Fruit fly (Drosophila melanogaster) Kc167 (cell line): Measurements from ENCODE around the gene dachs.

Experiments used
- Myc ChIP-seq: fragments of >200 bp; optimal IDR thresholded peaks from 2 replicates; lab custom pipeline; 2017; ENCODE audit warnings: missing external identifiers
- Sin3A ChIP-seq: fragments of >200 bp; optimal IDR thresholded peaks from 2 replicates; lab custom pipeline; 2018; ENCODE audit warnings: missing external identifiers
- h ChIP-seq: fragments of >200 bp; optimal IDR thresholded peaks from 3 replicates; lab custom pipeline; 2018; ENCODE audit warnings: missing external identifiers
- insv ChIP-seq: fragments of >200 bp; optimal IDR thresholded peaks from 3 replicates; lab custom pipeline; 2018; ENCODE audit warnings: missing external identifiers
- psq ChIP-seq: fragments of >200 bp; optimal IDR thresholded peaks from 2 replicates; lab custom pipeline; 2017; ENCODE audit warnings: missing external identifiers
- ttk ChIP-seq: sonication (Bioruptor generic); optimal IDR thresholded peaks from 2 replicates; lab custom pipeline; 2017; ENCODE audit warnings: missing external identifiers

Gene dachs

DNA sequence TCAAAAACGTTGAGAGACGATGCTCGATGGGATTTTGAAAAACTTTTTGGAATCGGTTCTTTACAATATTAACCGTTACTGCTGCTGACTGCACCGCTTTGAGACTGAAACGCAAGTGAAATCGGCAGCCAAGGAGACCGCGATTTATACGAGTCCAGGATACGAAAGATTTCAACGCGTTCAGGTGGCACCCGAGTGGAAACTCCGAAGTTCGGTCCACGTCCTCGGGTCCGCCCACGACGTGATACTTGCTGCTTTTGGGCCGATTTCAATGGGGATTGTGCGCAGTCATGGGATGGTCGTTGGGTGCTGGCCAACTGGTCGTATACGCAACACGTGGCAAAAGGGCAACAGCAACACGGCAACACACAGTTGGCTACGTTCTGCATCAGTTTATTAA lies 40.1 kb downstream of the dachs start, which contains the start of gene Dh31:
TSS of gene Dh31 (minus strand) at position 117 of the 400 bp plus-strand sequence.
- TF ChIP-seq Myc (lab: Kevin White, UChicago) (no peak), h (lab: Kevin White, UChicago) (no peak), insv (lab: Kevin White, UChicago) (no peak), Sin3A (no peak), ttk (lab: Kevin White, UChicago) (no peak)

DNA sequence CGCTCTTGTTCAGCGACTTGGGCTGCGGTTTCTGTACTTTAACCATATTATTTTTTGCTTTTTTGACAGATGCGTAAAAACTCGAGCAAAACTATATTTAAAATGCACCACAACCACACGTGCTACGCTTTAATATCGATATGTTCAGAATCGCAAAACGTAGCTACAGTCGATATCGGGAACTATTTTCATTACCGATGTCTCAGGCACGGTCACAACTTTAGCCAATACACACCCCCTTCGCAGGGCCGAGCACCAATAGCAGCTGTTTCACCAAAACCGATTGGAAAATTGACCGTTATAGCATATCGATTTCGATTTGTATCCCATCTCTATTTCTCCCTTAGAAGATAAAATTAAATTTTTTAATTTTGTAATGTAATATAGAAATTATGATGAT lies 45.1 kb downstream of the dachs start, which contains the start of gene CG13096:
TSS of gene CG13096 (minus strand) at position 144 of the 400 bp plus-strand sequence.
- no peak for TF ChIP-seq Myc (lab: Kevin White, UChicago)
- no peak for TF ChIP-seq psq (lab: Kevin White, UChicago)
- TF ChIP-seq ttk (lab: Kevin White, UChicago) = no peak
- TF ChIP-seq Sin3A = no peak
- no peak for TF ChIP-seq insv (lab: Kevin White, UChicago)
- no peak for TF ChIP-seq h (lab: Kevin White, UChicago)

DNA sequence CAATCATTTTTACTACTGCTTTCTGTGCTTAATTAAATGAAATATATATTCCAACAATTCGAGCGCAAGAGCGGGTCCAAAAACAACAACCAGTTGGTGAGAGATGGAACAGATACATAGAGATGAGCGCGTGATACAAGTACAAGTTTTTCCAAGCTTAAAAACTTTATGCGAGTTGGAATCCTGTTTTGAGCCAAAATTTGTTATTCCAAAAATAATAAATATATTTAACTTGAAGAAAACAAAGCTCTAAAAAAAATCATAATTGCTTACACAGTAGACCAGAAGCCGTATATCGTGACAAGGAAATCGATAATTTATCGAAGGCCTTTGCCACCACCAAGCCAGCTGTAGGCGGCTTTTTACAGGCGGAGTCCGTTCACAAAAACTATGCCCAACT lies 48.1 kb downstream of the dachs start, which contains the start of the genes CG13097 and PIG-U:
TSS of gene CG13097 (minus strand) at position 121 of the 400 bp plus-strand sequence.
TSS of gene PIG-U (plus strand) at position 349 of the 400 bp plus-strand sequence.
- no peak for TF ChIP-seq Sin3A
- no peak for TF ChIP-seq h (lab: Kevin White, UChicago)
- TF ChIP-seq insv (lab: Kevin White, UChicago) = no peak
- no peak for TF ChIP-seq Myc (lab: Kevin White, UChicago)
- no peak for TF ChIP-seq ttk (lab: Kevin White, UChicago)
- no peak for TF ChIP-seq psq (lab: Kevin White, UChicago)

DNA sequence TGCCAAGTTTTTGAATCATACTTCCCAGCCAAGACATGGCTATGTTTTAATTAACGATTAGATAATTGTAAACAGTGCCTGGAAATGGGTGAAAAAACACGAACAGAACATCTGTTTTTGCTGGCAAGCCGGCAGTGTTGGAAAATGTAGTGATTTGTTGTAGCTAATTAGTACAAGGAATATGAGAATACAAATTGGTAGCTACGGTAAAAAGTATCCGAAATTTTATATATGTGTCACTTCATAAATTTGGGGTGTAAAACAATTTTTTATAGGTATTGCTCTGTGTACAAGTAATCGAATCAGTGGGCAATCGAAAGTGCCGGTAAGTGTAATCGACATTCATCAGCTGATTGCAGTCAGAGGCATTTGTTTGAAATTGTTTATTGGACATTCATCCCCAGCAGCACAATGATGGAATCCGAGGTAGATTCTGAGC lies 50.7 kb downstream of the dachs start, which contains the start of the genes mRpL51 and Uba4:
TSS of gene mRpL51 (minus strand) at position 125 of the 439 bp plus-strand sequence.
TSS of gene Uba4 (plus strand) at position 156 of the 439 bp plus-strand sequence.
- TF ChIP-seq psq (lab: Kevin White, UChicago) (no peak), ttk (lab: Kevin White, UChicago) (no peak), h (lab: Kevin White, UChicago) (no peak), Myc (lab: Kevin White, UChicago) (no peak), insv (lab: Kevin White, UChicago) (no peak), Sin3A (no peak)

DNA sequence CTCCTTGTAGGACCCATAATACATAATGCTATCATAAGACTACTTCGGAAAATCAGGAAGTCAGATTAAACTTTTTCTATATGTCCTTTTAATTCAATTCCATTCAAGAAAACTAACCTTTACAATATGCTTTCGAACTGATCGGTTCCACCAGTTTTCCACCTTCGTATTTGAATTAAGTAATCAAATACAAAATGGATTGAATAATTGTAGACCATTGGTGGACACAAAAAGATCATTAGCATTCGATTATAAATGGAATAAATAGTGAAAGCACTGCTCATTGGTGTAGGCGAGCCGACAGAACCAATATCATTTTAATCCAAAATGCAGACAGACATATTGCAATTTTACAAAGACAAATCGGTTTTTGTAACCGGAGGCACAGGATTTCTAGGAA lies 52.8 kb downstream of the dachs start, which contains the start of gene Sgp:
TSS of gene Sgp (plus strand) at position 301 of the 400 bp plus-strand sequence.
- TF ChIP-seq h (lab: Kevin White, UChicago) (no peak), ttk (lab: Kevin White, UChicago) (no peak), Myc (lab: Kevin White, UChicago) (no peak), insv (lab: Kevin White, UChicago) (no peak), Sin3A (no peak), psq (lab: Kevin White, UChicago) (no peak)

DNA sequence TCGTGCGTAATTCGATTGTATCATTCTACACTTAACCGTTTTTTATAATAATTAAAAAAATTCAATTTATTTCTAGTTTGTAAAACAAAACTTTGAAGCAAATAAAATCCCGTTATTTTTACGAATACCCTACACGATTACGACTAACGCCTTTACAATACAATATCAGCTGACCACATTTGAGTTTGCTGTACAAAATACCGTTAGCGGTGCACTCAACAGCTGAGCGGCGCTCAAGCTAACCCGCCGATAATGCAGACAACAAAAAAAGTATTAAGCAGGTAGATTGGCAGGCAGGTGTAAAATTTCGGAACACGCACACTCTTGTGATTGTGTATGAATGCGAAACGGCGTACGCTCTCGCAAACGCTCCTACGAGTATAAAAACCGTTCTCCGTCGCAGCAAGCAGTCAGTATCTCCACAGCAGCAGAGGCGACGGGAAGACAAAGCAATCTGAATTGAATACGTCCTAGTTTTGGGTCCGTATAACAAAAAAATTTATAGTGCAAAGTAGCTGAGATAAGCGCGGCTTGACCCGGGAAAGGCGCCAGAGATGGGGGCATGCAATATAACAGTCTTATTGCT lies 55.2 kb downstream of the dachs start, which contains the start of gene Acer:
TSS of gene Acer (plus strand) at position 210 of the 586 bp plus-strand sequence.
- TF ChIP-seq ttk (lab: Kevin White, UChicago) (no peak), Sin3A (no peak), h (lab: Kevin White, UChicago) (no peak), psq (lab: Kevin White, UChicago) (no peak), insv (lab: Kevin White, UChicago) (no peak), Myc (lab: Kevin White, UChicago) (no peak)

DNA sequence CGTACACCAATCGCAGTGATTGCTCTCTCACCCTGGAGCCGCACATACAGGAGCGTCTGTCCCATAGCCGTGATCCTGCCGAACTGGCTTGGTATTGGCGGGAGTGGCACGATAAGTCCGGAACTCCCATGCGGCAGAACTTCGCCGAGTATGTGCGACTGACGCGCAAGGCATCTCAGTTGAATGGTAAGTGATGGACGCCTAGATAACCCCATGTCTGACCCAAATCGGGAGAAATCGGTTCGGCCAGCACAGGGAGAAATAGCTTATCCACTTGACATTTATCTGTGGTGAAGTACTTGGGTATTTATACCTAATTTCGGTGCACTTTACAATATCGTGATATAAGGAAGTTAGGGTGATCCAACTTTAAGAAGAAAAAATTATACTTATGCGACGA lies 56.2 kb downstream of the dachs start:
- TF ChIP-seq Sin3A (no peak), psq (lab: Kevin White, UChicago) (no peak), Myc (lab: Kevin White, UChicago) (no peak), ttk (lab: Kevin White, UChicago) (no peak), insv (lab: Kevin White, UChicago) (no peak), h (lab: Kevin White, UChicago) (no peak)

DNA sequence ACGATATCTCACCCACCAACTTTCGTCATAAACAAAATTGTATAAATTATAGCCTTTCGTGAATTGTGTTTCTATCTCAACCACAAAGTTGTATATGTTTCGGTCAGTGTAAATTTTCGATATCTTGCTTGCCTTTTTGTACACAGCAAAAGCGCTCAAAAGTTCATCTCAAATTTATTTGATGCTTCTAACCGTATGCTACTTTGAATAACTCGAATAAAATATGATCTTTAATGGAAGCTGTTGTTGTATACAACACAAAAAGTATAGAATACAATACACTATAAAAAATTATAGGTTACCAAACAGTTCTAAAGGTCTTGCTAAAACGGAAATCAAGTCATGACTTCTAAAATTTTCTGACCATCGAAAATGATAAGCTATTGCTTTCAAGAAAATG lies 58.4 kb downstream of the dachs start:
- TF ChIP-seq Sin3A (no peak), ttk (lab: Kevin White, UChicago) (no peak), h (lab: Kevin White, UChicago) (no peak), Myc (lab: Kevin White, UChicago) (no peak), insv (lab: Kevin White, UChicago) (no peak), psq (lab: Kevin White, UChicago) (no peak)

DNA sequence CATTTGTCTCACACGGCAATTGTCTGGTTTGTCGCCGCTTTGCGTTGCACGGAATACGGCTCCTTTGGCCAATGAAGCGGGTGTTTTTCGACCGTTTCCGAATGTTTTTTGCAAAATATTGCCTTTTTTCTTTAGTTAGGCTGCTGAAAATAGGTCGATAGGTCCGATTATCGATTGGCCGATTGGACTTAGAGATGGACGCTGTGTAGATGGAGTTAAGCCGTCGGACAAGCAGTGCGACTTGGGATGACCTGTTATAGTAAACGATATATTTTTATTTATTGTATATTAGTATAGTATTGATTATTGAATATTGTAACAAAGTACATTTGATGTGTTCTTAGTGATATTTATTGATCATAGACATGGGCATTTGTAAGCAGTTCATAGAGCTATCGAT lies 61.7 kb downstream of the dachs start, which contains the start of the genes lmgA and lmgB:
TSS of gene lmgA (minus strand) at position 301 of the 400 bp plus-strand sequence.
TSS of gene lmgB (minus strand) at position 301 of the 400 bp plus-strand sequence.
- TF ChIP-seq insv (lab: Kevin White, UChicago) = no peak

DNA sequence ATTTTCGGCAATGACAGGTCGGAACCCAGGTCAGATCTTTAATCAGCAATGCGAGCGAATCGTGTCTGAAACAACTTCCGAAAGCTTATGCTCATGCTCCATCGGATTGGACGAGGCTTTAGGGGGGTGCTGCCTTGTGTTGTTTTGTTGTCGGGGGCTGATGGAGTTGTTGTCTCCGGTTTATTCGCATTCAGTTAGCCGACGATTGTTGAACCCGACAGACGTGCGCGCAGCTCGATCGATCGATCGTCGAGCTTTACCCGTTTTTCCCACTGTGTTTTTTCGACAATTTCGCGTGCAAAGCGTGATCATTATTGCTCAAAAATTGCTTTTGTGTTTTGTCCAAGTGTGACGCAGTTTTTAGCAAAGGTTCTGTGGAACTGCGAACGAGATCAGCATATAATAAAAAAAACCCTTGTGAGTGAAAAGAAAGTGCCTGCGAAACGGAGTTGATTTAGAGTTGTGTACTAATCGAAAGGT lies 62.4 kb downstream of the dachs start, which contains the start of gene CG17834:
TSS of gene CG17834 (plus strand) at position 191 of the 480 bp plus-strand sequence.
- TF ChIP-seq psq (lab: Kevin White, UChicago) (no peak), Sin3A (no peak)

DNA sequence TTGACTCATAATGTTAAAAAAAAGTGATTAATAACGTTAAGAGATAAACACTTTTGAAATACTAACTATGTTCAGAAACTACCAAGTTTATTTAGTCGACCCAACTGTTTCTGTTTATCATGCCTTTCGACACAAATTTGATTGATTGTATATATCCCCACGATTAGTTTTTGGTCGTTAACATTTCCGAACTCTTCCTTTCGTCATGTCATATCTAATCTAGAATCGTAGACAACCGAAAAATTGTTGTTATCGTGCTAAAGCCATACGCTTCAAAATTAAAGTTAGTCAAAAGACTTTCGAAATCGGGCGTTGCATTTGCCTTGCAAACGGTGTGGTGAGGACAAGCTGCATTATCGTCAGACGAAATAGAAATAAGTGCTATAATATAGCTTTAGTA lies 63.6 kb downstream of the dachs start:
- no peak for TF ChIP-seq ttk (lab: Kevin White, UChicago)
- TF ChIP-seq Myc (lab: Kevin White, UChicago) = no peak
- TF ChIP-seq h (lab: Kevin White, UChicago) = no peak
- TF ChIP-seq Sin3A = no peak
- no peak for TF ChIP-seq insv (lab: Kevin White, UChicago)
- TF ChIP-seq psq (lab: Kevin White, UChicago) = no peak

DNA sequence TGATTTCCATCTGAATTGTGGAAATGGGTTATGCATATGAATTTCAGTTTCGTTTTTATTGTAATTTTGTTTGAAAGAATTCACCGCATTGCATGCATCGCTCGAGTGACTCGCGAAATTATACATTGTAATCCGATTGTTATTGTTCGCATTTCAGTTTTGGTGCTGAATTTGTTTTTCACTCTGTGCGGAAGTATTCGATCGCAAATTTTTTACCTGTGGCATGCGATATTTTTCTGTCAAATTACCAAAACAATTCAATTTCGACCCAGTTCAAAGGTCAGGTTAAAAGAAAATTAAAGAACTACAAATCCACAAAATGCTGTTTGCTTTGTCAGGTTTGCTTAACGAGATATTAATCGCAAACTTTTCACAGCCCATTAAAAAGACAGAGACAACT lies 66.2 kb downstream of the dachs start:
- TF ChIP-seq h (lab: Kevin White, UChicago) (no peak), psq (lab: Kevin White, UChicago) (no peak), Sin3A (no peak), ttk (lab: Kevin White, UChicago) (no peak), Myc (lab: Kevin White, UChicago) (no peak), insv (lab: Kevin White, UChicago) (no peak)
